Worm (Caenorhabditis elegans) whole organism, mixed stage, embryonic: ENCODE results near the gene glr-8.

ENCODE experiments used
- blmp-1 ChIP-seq: fragments of 150-350 bp; optimal IDR thresholded peaks from 2 replicates; lab custom pipeline; 2014; ENCODE audit warnings: missing biosample characterization, missing genetic modification characterization
- elt-1 ChIP-seq: sonication (generic microtip); optimal IDR thresholded peaks from 2 replicates; lab custom pipeline; 2017; ENCODE audit warnings: missing genetic modification characterization, mild to moderate bottlenecking, missing compliant biosample characterization, antibody characterized with exemption, moderate library complexity, borderline replicate concordance; ENCODE audit not compliant: insufficient read depth
- lin-13 ChIP-seq: fragments of 150-350 bp; optimal IDR thresholded peaks from 2 replicates; lab custom pipeline; 2014; ENCODE audit warnings: missing biosample characterization, missing genetic modification characterization
- lsy-2 ChIP-seq: fragments of 150-350 bp; optimal IDR thresholded peaks from 2 replicates; lab custom pipeline; 2014; ENCODE audit warnings: missing biosample characterization, missing genetic modification characterization
- mep-1 ChIP-seq: fragments of 150-350 bp; optimal IDR thresholded peaks from 2 replicates; lab custom pipeline; 2017; ENCODE audit warnings: missing biosample characterization, missing genetic modification reagents, missing genetic modification characterization, inconsistent platforms
- nhr-237 ChIP-seq: fragments of 150-350 bp; optimal IDR thresholded peaks from 2 replicates; lab custom pipeline; 2014; ENCODE audit warnings: missing biosample characterization, missing genetic modification characterization
- nhr-28 ChIP-seq: fragments of 150-350 bp; optimal IDR thresholded peaks from 2 replicates; lab custom pipeline; 2014; ENCODE audit warnings: missing biosample characterization, missing genetic modification characterization
- pha-4 ChIP-seq: fragments of 150-350 bp; optimal IDR thresholded peaks from 2 replicates; lab custom pipeline; 2018; ENCODE audit warnings: missing biosample characterization, missing genetic modification reagents, missing genetic modification characterization
- sem-2 ChIP-seq: fragments of 200-800 bp; sonication (Bioruptor generic); optimal IDR thresholded peaks from 2 replicates; lab custom pipeline; 2018; ENCODE audit warnings: mild to moderate bottlenecking, missing genetic modification characterization, missing compliant biosample characterization
- snpc-4 ChIP-seq: fragments of 150-350 bp; optimal IDR thresholded peaks from 2 replicates; lab custom pipeline; 2014; ENCODE audit warnings: missing biosample characterization, missing genetic modification characterization
- sptf-1 ChIP-seq: sonication (generic microtip); optimal IDR thresholded peaks from 2 replicates; lab custom pipeline; 2017; ENCODE audit warnings: mild to moderate bottlenecking, missing genetic modification characterization, moderate library complexity, missing compliant biosample characterization
- unc-39 ChIP-seq: fragments of 150-350 bp; optimal IDR thresholded peaks from 2 replicates; lab custom pipeline; 2014; ENCODE audit warnings: missing biosample characterization, missing genetic modification characterization
- unc-62 ChIP-seq: fragments of 150-350 bp; optimal IDR thresholded peaks from 2 replicates; lab custom pipeline; 2014; ENCODE audit warnings: missing biosample characterization, missing genetic modification reagents, missing genetic modification characterization
- ztf-11 ChIP-seq: fragments of 150-350 bp; optimal IDR thresholded peaks from 2 replicates; lab custom pipeline; 2014; ENCODE audit warnings: missing biosample characterization, missing genetic modification characterization

ce11 chrX:6467462-6467861 lies 38.3 kb upstream of the glr-8 start, which contains the start of gene C15B12.3:
- TF ChIP-seq pha-4 (tag; lab: Kevin White, UChicago) (no peak), lsy-2 (no peak), sptf-1 (tag; lab: Kevin White, UChicago) (no peak), lin-13 (tag; lab: Kevin White, UChicago) (no peak), nhr-28 (no peak), ztf-11 (no peak), unc-62 (GFP tag; lab: Kevin White, UChicago) (no peak), snpc-4 (tag; lab: Kevin White, UChicago) (no peak), mep-1 (tag; lab: Kevin White, UChicago) (no peak), blmp-1 (tag; lab: Kevin White, UChicago) (no peak), sem-2 (GFP tag; lab: Kevin White, UChicago) (no peak), nhr-237 (no peak), elt-1 (tag; lab: Kevin White, UChicago) (no peak), unc-39 (tag; lab: Kevin White, UChicago) (no peak)
